Worm (Caenorhabditis elegans) whole organism, early embryonic: ENCODE data around the gene dhhc-4.

ENCODE experiments used
- F13C5.2 ChIP-seq: sonication (generic microtip); optimal IDR thresholded peaks from 2 replicates; lab custom pipeline; 2017; ENCODE audit warnings: mild to moderate bottlenecking, missing genetic modification characterization, inconsistent platforms, missing compliant biosample characterization
- aly-1 ChIP-seq: sonication (generic microtip); optimal IDR thresholded peaks from 2 replicates; lab custom pipeline; 2016; ENCODE audit warnings: missing genetic modification characterization, missing compliant biosample characterization
- ceh-13 ChIP-seq: fragments of 200-800 bp; sonication (Bioruptor generic); optimal IDR thresholded peaks from 2 replicates; lab custom pipeline; 2018; ENCODE audit warnings: mild to moderate bottlenecking, missing genetic modification characterization, missing compliant biosample characterization
- flt-1 ChIP-seq: fragments of 200-800 bp; sonication (Bioruptor generic); IDR thresholded peaks from 2 replicates; pipeline ENCODE4 v1.3.6; 2022; ENCODE audit warnings: missing genetic modification characterization, missing compliant biosample characterization
- sea-1 ChIP-seq: fragments of 200-800 bp; sonication (Bioruptor generic); conservative IDR thresholded peaks from 2 replicates; pipeline ENCODE4 v1.3.6; 2022; ENCODE audit warnings: missing genetic modification characterization, missing compliant biosample characterization
- tbx-11 ChIP-seq: fragments of 200-800 bp; sonication (Bioruptor generic); IDR thresholded peaks from 2 replicates; pipeline ENCODE4 v1.3.6; 2022; ENCODE audit warnings: missing genetic modification characterization, missing compliant biosample characterization
- tbx-37 ChIP-seq: fragments of 200-800 bp; sonication (Bioruptor generic); conservative IDR thresholded peaks from 2 replicates; pipeline ENCODE4 v1.3.6; 2022; ENCODE audit warnings: missing genetic modification reagents, missing genetic modification characterization, missing compliant biosample characterization

- TF ChIP-seq aly-1 (tag; lab: Kevin White, UChicago) (no peak), flt-1 (GFP tag; lab: Robert Waterston, UW) (no peak), sea-1 (GFP tag; lab: Robert Waterston, UW) (no peak), tbx-37 (GFP tag; lab: Robert Waterston, UW) (no peak), tbx-11 (GFP tag; lab: Robert Waterston, UW) (no peak), ceh-13 (no peak), F13C5.2 (tag; lab: Kevin White, UChicago) (no peak)
Observed at ce11 chrIII:9830502-9830901, 37.1 kb downstream of the dhhc-4 start, which contains the start of gene ZK632.12.
